Worm (Caenorhabditis elegans) whole organism, midembryonic: ENCODE data around the gene ttr-2.

Experiments
- T22C8.4 ChIP-seq: fragments of 200-800 bp; sonication (Bioruptor generic); IDR thresholded peaks from 2 replicates; pipeline ENCODE4 v1.3.6; 2022; ENCODE audit warnings: missing genetic modification characterization, missing compliant biosample characterization
- cog-1 ChIP-seq: sonication (generic microtip); optimal IDR thresholded peaks from 2 replicates; lab custom pipeline; 2016; ENCODE audit warnings: missing genetic modification characterization, missing compliant biosample characterization
- flt-1 ChIP-seq: fragments of 200-800 bp; sonication (Bioruptor generic); IDR thresholded peaks from 2 replicates; pipeline ENCODE4 v1.3.6; 2022; ENCODE audit warnings: missing genetic modification characterization, missing compliant biosample characterization
- klf-2 ChIP-seq: fragments of 200-800 bp; sonication (Bioruptor generic); conservative IDR thresholded peaks from 2 replicates; pipeline ENCODE4 v1.3.6; 2022; ENCODE audit warnings: missing genetic modification reagents, missing genetic modification characterization, missing compliant biosample characterization
- med-1 ChIP-seq: sonication (generic microtip); optimal IDR thresholded peaks from 2 replicates; lab custom pipeline; 2017; ENCODE audit warnings: missing genetic modification characterization, mild to moderate bottlenecking, missing compliant biosample characterization, antibody characterized with exemption, missing genetic modification reagents; ENCODE audit not compliant: insufficient read depth
- ref-1 ChIP-seq: fragments of 200-800 bp; sonication (Bioruptor generic); conservative IDR thresholded peaks from 2 replicates; pipeline ENCODE4 v1.3.6; 2022; ENCODE audit warnings: missing genetic modification reagents, missing genetic modification characterization, missing compliant biosample characterization
- tab-1 ChIP-seq: fragments of 200-800 bp; sonication (Bioruptor generic); IDR thresholded peaks from 2 replicates; pipeline ENCODE4 v1.3.6; 2022; ENCODE audit warnings: missing genetic modification characterization, missing compliant biosample characterization
- ztf-23 ChIP-seq: fragments of 200-800 bp; sonication (Bioruptor generic); IDR thresholded peaks from 2 replicates; pipeline ENCODE4 v1.3.6; 2022; ENCODE audit warnings: missing genetic modification reagents, missing genetic modification characterization, missing compliant biosample characterization
- ztf-29 ChIP-seq: fragments of 200-800 bp; sonication (Bioruptor generic); IDR thresholded peaks from 2 replicates; pipeline ENCODE4 v1.3.6; 2022; ENCODE audit warnings: missing genetic modification reagents, missing genetic modification characterization, missing compliant biosample characterization

- no peak for TF ChIP-seq tab-1 (GFP tag; lab: Robert Waterston, UW)
- no peak for TF ChIP-seq flt-1 (GFP tag; lab: Robert Waterston, UW)
- TF ChIP-seq cog-1 (tag; lab: Kevin White, UChicago): no peak
- TF ChIP-seq ref-1 (GFP tag; lab: Robert Waterston, UW): no peak
- TF ChIP-seq ztf-23 (GFP tag; lab: Robert Waterston, UW): no peak
- no peak for TF ChIP-seq T22C8.4 (GFP tag; lab: Robert Waterston, UW)
- no peak for TF ChIP-seq klf-2 (GFP tag; lab: Robert Waterston, UW)
- TF ChIP-seq med-1 (GFP tag; lab: Kevin White, UChicago): no peak
- no peak for TF ChIP-seq ztf-29 (GFP tag; lab: Robert Waterston, UW)
Measured at ce11 chrIII:9892855-9893254, 34.7 kb upstream of the ttr-2 start, which contains the start of gene mam-7.
